Worm (Caenorhabditis elegans) whole organism, L4 larva: ENCODE results near the gene faxc-2.
A peak's percentile ranks its signal among the peaks of the same experiment; 100 is the strongest.

Experiments
- D1046.2 ChIP-seq: fragments of 200-800 bp; sonication (Bioruptor generic); IDR thresholded peaks from 2 replicates; pipeline ENCODE4 v1.3.6; 2022; ENCODE audit warnings: missing genetic modification characterization, missing compliant biosample characterization
- F44E2.7 ChIP-seq: fragments of 200-800 bp; sonication (Bioruptor generic); IDR thresholded peaks from 2 replicates; pipeline ENCODE4 v2.1.2; 2022; ENCODE audit warnings: missing genetic modification characterization, missing compliant biosample characterization
- F49E8.2 ChIP-seq: sonication (generic microtip); optimal IDR thresholded peaks from 2 replicates; lab custom pipeline; 2016; ENCODE audit warnings: missing compliant biosample characterization, mild to moderate bottlenecking, missing genetic modification characterization, borderline replicate concordance
- R02D3.7 ChIP-seq: fragments of 150-350 bp; sonication (generic microtip); optimal IDR thresholded peaks from 3 replicates; lab custom pipeline; 2014; ENCODE audit warnings: missing biosample characterization, missing genetic modification characterization
- T20F7.1 ChIP-seq: fragments of 200-800 bp; sonication (Bioruptor generic); optimal IDR thresholded peaks from 2 replicates; lab custom pipeline; 2018; ENCODE audit warnings: mild to moderate bottlenecking, missing genetic modification characterization, missing compliant biosample characterization
- Y5F2A.4 ChIP-seq: fragments of 200-800 bp; sonication (Bioruptor generic); optimal IDR thresholded peaks from 2 replicates; lab custom pipeline; 2018; ENCODE audit warnings: mild to moderate bottlenecking, missing genetic modification characterization, missing compliant biosample characterization
- Y75B8A.6 ChIP-seq: fragments of 200-800 bp; sonication (Bioruptor generic); IDR thresholded peaks from 2 replicates; pipeline ENCODE4 v1.3.6; 2022; ENCODE audit warnings: missing genetic modification reagents, missing genetic modification characterization, missing compliant biosample characterization
- ZK546.5 ChIP-seq, 2 experiments: sonication (generic microtip); optimal IDR thresholded peaks; 2 replicates each; lab custom pipeline; 2017; ENCODE audit warnings: missing biosample characterization in 2 of 2, missing genetic modification characterization in 2 of 2
- ama-1 ChIP-seq: fragments of 150-350 bp; optimal IDR thresholded peaks from 2 replicates; lab custom pipeline; 2014; ENCODE audit warnings: inconsistent platforms, mixed read lengths
- arid-1 ChIP-seq: fragments of 200-800 bp; sonication (Bioruptor generic); conservative IDR thresholded peaks from 2 replicates; pipeline ENCODE4 v1.3.6; 2022; ENCODE audit warnings: missing genetic modification reagents, missing genetic modification characterization, missing compliant biosample characterization
- ceh-32 ChIP-seq: sonication (generic microtip); optimal IDR thresholded peaks from 2 replicates; lab custom pipeline; 2016; ENCODE audit warnings: mild to moderate bottlenecking, missing genetic modification characterization, missing compliant biosample characterization; ENCODE audit not compliant: poor library complexity
- ceh-82 ChIP-seq: sonication (generic microtip); optimal IDR thresholded peaks from 2 replicates; lab custom pipeline; 2017; ENCODE audit warnings: missing biosample characterization, missing genetic modification characterization
- ctbp-1 ChIP-seq: fragments of 200-800 bp; sonication (Bioruptor generic); IDR thresholded peaks from 2 replicates; pipeline ENCODE4 v1.3.6; 2022; ENCODE audit warnings: missing genetic modification reagents, missing genetic modification characterization, missing compliant biosample characterization
- daf-16 ChIP-seq, 3 experiments: sonication (generic microtip); optimal IDR thresholded peaks; 2 replicates each; lab custom pipeline; 2016 to 2017; ENCODE audit warnings: missing genetic modification characterization in 3 of 3, missing genetic modification reagents in 3 of 3, mild to moderate bottlenecking in 2 of 3, missing compliant biosample characterization in 2 of 3, missing biosample characterization in 1 of 3, moderate library complexity in 1 of 3
- daf-19 ChIP-seq: fragments of 200-800 bp; sonication (Bioruptor generic); conservative IDR thresholded peaks from 2 replicates; pipeline ENCODE4 v1.3.6; 2022; ENCODE audit warnings: missing genetic modification characterization, missing compliant biosample characterization
- daf-8 ChIP-seq: fragments of 200-800 bp; sonication (Bioruptor generic); IDR thresholded peaks from 2 replicates; pipeline ENCODE4 v1.3.6; 2022; ENCODE audit warnings: missing genetic modification characterization, missing compliant biosample characterization
- dmd-6 ChIP-seq: fragments of 200-800 bp; sonication (Bioruptor generic); IDR thresholded peaks from 2 replicates; pipeline ENCODE4 v1.3.6; 2022; ENCODE audit warnings: missing genetic modification reagents, missing genetic modification characterization, missing compliant biosample characterization
- dmd-9 ChIP-seq: fragments of 200-800 bp; sonication (Bioruptor generic); IDR thresholded peaks from 2 replicates; pipeline ENCODE4 v1.3.6; 2022; ENCODE audit warnings: missing genetic modification reagents, missing genetic modification characterization, missing compliant biosample characterization
- duxl-1 ChIP-seq: sonication (generic microtip); optimal IDR thresholded peaks from 2 replicates; lab custom pipeline; 2016; ENCODE audit warnings: mild to moderate bottlenecking, missing genetic modification characterization, moderate library complexity, missing compliant biosample characterization; ENCODE audit not compliant: poor library complexity
- dve-1 ChIP-seq: sonication (generic microtip); optimal IDR thresholded peaks from 2 replicates; lab custom pipeline; 2017; ENCODE audit warnings: antibody characterized with exemption, mild to moderate bottlenecking, missing genetic modification characterization, missing compliant biosample characterization; ENCODE audit not compliant: insufficient read depth
- egl-43 ChIP-seq: fragments of 200-800 bp; sonication (Bioruptor generic); IDR thresholded peaks from 2 replicates; pipeline ENCODE4 v1.3.6; 2022; ENCODE audit warnings: missing genetic modification reagents, missing genetic modification characterization, missing compliant biosample characterization
- hif-1 ChIP-seq, 2 experiments: sonication (generic microtip); optimal IDR thresholded peaks; 2 replicates each; lab custom pipeline; 2016 to 2017; ENCODE audit warnings: missing compliant biosample characterization in 2 of 2, missing genetic modification characterization in 2 of 2, missing genetic modification reagents in 2 of 2, missing genotype in 2 of 2, mild to moderate bottlenecking in 1 of 2
- hlh-30 ChIP-seq: sonication (generic microtip); optimal IDR thresholded peaks from 2 replicates; lab custom pipeline; 2017; ENCODE audit warnings: antibody characterized with exemption, mild to moderate bottlenecking, missing genetic modification characterization, missing compliant biosample characterization; ENCODE audit not compliant: insufficient read depth
- hmg-1.1 ChIP-seq: fragments of 200-800 bp; sonication (Bioruptor generic); IDR thresholded peaks from 2 replicates; pipeline ENCODE4 v1.3.6; 2022; ENCODE audit warnings: missing genetic modification reagents, missing genetic modification characterization, missing compliant biosample characterization
- lin-15B ChIP-seq: fragments of 150-350 bp; sonication (generic microtip); optimal IDR thresholded peaks from 3 replicates; lab custom pipeline; 2014; ENCODE audit warnings: missing biosample characterization, missing genetic modification characterization
- lin-29 ChIP-seq: fragments of 200-800 bp; sonication (Bioruptor generic); IDR thresholded peaks from 2 replicates; pipeline ENCODE4 v1.3.6; 2022; ENCODE audit warnings: missing genetic modification reagents, missing genetic modification characterization, missing compliant biosample characterization
- lsy-2 ChIP-seq, 2 experiments: fragments of 150-350 bp in 1 of 2; sonication (generic microtip) in 1 of 2; optimal IDR thresholded peaks; 2 replicates each; lab custom pipeline; 2014 to 2017; ENCODE audit warnings: missing biosample characterization in 2 of 2, missing genetic modification characterization in 2 of 2
- madf-5 ChIP-seq, 2 experiments: fragments of 200-800 bp; sonication (Bioruptor generic); IDR thresholded peaks; 2 replicates each; pipeline ENCODE4 v1.3.6; 2022; ENCODE audit warnings: missing compliant biosample characterization in 2 of 2, missing genetic modification characterization in 2 of 2
- mep-1 ChIP-seq: fragments of 150-350 bp; sonication (generic microtip); optimal IDR thresholded peaks from 3 replicates; lab custom pipeline; 2014; ENCODE audit warnings: missing biosample characterization, missing genetic modification characterization
- mxl-2 ChIP-seq: fragments of 200-800 bp; sonication (Bioruptor generic); conservative IDR thresholded peaks from 2 replicates; pipeline ENCODE4 v1.3.6; 2022; ENCODE audit warnings: missing genetic modification reagents, missing genetic modification characterization, missing compliant biosample characterization
- mxl-3 ChIP-seq: fragments of 200-800 bp; sonication (Bioruptor generic); optimal IDR thresholded peaks from 2 replicates; lab custom pipeline; 2018; ENCODE audit warnings: mild to moderate bottlenecking, missing genetic modification characterization, missing compliant biosample characterization
- nhr-10 ChIP-seq: fragments of 150-350 bp; optimal IDR thresholded peaks from 2 replicates; lab custom pipeline; 2014; ENCODE audit warnings: missing biosample characterization, missing genetic modification characterization
- nhr-102 ChIP-seq: sonication (generic microtip); optimal IDR thresholded peaks from 2 replicates; lab custom pipeline; 2016; ENCODE audit warnings: mild to moderate bottlenecking, missing genetic modification characterization, moderate library complexity, missing compliant biosample characterization
- nhr-42 ChIP-seq: fragments of 200-800 bp; sonication (Bioruptor generic); IDR thresholded peaks from 2 replicates; pipeline ENCODE4 v1.3.6; 2022; ENCODE audit warnings: missing genetic modification characterization, missing compliant biosample characterization
- nhr-48 ChIP-seq: sonication (generic microtip); optimal IDR thresholded peaks from 2 replicates; lab custom pipeline; 2016; ENCODE audit warnings: mild to moderate bottlenecking, missing genetic modification characterization, missing compliant biosample characterization
- pqm-1 ChIP-seq: sonication (generic microtip); optimal IDR thresholded peaks from 2 replicates; lab custom pipeline; 2017; ENCODE audit warnings: missing biosample characterization, missing genetic modification characterization
- saeg-2 ChIP-seq: fragments of 200-800 bp; sonication (Bioruptor generic); IDR thresholded peaks from 2 replicates; pipeline ENCODE4 v1.3.6; 2022; ENCODE audit warnings: missing genetic modification reagents, missing genetic modification characterization, missing compliant biosample characterization
- sdz-12 ChIP-seq: fragments of 200-800 bp; sonication (Bioruptor generic); optimal IDR thresholded peaks from 2 replicates; lab custom pipeline; 2018; ENCODE audit warnings: mild to moderate bottlenecking, missing genetic modification characterization, missing compliant biosample characterization
- set-16 ChIP-seq: fragments of 200-800 bp; sonication (Bioruptor generic); IDR thresholded peaks from 2 replicates; pipeline ENCODE4 v1.3.6; 2022; ENCODE audit warnings: missing genetic modification reagents, missing genetic modification characterization, missing compliant biosample characterization
- skn-1 ChIP-seq: fragments of 150-350 bp; optimal IDR thresholded peaks from 2 replicates; lab custom pipeline; 2014; ENCODE audit warnings: missing biosample characterization, missing genetic modification characterization
- snpc-1.2 ChIP-seq: fragments of 200-800 bp; sonication (Bioruptor generic); IDR thresholded peaks from 2 replicates; pipeline ENCODE4 v1.3.6; 2022; ENCODE audit warnings: missing genetic modification reagents, missing genetic modification characterization, missing compliant biosample characterization
- snpc-4 ChIP-seq: fragments of 150-350 bp; optimal IDR thresholded peaks from 2 replicates; lab custom pipeline; 2014; ENCODE audit warnings: missing biosample characterization, missing genetic modification characterization
- spr-1 ChIP-seq: sonication (generic microtip); optimal IDR thresholded peaks from 2 replicates; lab custom pipeline; 2016; ENCODE audit warnings: mild to moderate bottlenecking, missing genetic modification characterization, missing compliant biosample characterization
- spr-3 ChIP-seq: fragments of 200-800 bp; sonication (Bioruptor generic); optimal IDR thresholded peaks from 2 replicates; lab custom pipeline; 2018; ENCODE audit warnings: mild to moderate bottlenecking, missing genetic modification characterization, missing compliant biosample characterization
- tag-97 ChIP-seq: fragments of 200-800 bp; sonication (Bioruptor generic); IDR thresholded peaks from 2 replicates; pipeline ENCODE4 v1.3.6; 2022; ENCODE audit warnings: missing genetic modification characterization, missing compliant biosample characterization
- unc-130 ChIP-seq: sonication (generic microtip); optimal IDR thresholded peaks from 2 replicates; lab custom pipeline; 2016; ENCODE audit warnings: missing genetic modification reagents, missing genetic modification characterization, missing compliant biosample characterization
- unc-39 ChIP-seq: sonication (generic microtip); optimal IDR thresholded peaks from 2 replicates; lab custom pipeline; 2017; ENCODE audit warnings: missing biosample characterization, missing genetic modification characterization
- zag-1 ChIP-seq: fragments of 150-350 bp; optimal IDR thresholded peaks from 2 replicates; lab custom pipeline; 2014; ENCODE audit warnings: missing biosample characterization, missing genetic modification characterization
- zfp-2 ChIP-seq: sonication (generic microtip); optimal IDR thresholded peaks from 2 replicates; lab custom pipeline; 2016; ENCODE audit warnings: mild to moderate bottlenecking, missing genetic modification characterization, missing compliant biosample characterization
- zip-2 ChIP-seq: fragments of 150-350 bp; optimal IDR thresholded peaks from 2 replicates; lab custom pipeline; 2014; ENCODE audit warnings: missing biosample characterization, missing genetic modification characterization
- ztf-7 ChIP-seq: fragments of 150-350 bp; optimal IDR thresholded peaks from 2 replicates; lab custom pipeline; 2014; ENCODE audit warnings: missing biosample characterization, missing genetic modification characterization

Gene faxc-2

ce11 chrII:13298534-13298933, 10.6 kb upstream of the faxc-2 start (continued):
- TF ChIP-seq T20F7.1 (peak; percentile 20), hif-1 (tag; optimal IDR thresholded peaks at IDR 0.05; lab: Kevin White, UChicago) (no peak), sdz-12 (GFP tag; lab: Kevin White, UChicago) (no peak), zag-1 (tag; lab: Kevin White, UChicago) (no peak), nhr-42 (GFP tag; lab: Robert Waterston, UW) (no peak), zfp-2 (tag; lab: Kevin White, UChicago) (no peak), tag-97 (GFP tag; lab: Robert Waterston, UW) (no peak), snpc-4 (tag; lab: Kevin White, UChicago) (peak; percentile 36), saeg-2 (no peak), daf-16 (GFP tag; optimal IDR thresholded peaks at IDR 0.05; lab: Kevin White, UChicago) (peak in 1 of 2 experiments; percentile 84), daf-16 (tag; optimal IDR thresholded peaks at IDR 0.05; lab: Kevin White, UChicago) (peak; percentile 85), dmd-9 (GFP tag; lab: Robert Waterston, UW) (no peak), mxl-3 (peak; percentile 43), mep-1 (tag; lab: Kevin White, UChicago) (peak; percentile 55), snpc-1.2 (GFP tag; lab: Robert Waterston, UW) (no peak), duxl-1 (no peak), daf-19 (GFP tag; lab: Robert Waterston, UW) (no peak), Y75B8A.6 (GFP tag; lab: Robert Waterston, UW) (no peak), set-16 (0 out of 2 replicates have a peak, but pooled peaks have one; percentile 4), nhr-10 (tag; lab: Kevin White, UChicago) (peak; percentile 84), ctbp-1 (GFP tag; lab: Robert Waterston, UW) (no peak), F49E8.2 (no peak), nhr-102 (tag; lab: Kevin White, UChicago) (peak; percentile 70), lin-29 (no peak), arid-1 (GFP tag; lab: Robert Waterston, UW) (no peak), lsy-2 (tag; optimal IDR thresholded peaks at IDR 0.05; lab: Kevin White, UChicago) (no peak), R02D3.7 (tag; lab: Kevin White, UChicago) (no peak), skn-1 (no peak), spr-1 (tag; lab: Kevin White, UChicago) (no peak), ama-1 (lab: Kevin White, UChicago) (peak; percentile 67), dve-1 (tag; lab: Kevin White, UChicago) (peak; percentile 94), zip-2 (tag; lab: Kevin White, UChicago) (no peak), unc-130 (no peak), F44E2.7 (GFP tag; lab: Robert Waterston, UW) (no peak), ztf-7 (no peak), daf-8 (GFP tag; lab: Robert Waterston, UW) (no peak), unc-39 (no peak), mxl-2 (GFP tag; lab: Robert Waterston, UW) (no peak), spr-3 (no peak), ceh-82 (tag; lab: Kevin White, UChicago) (no peak), ZK546.5 (tag; optimal IDR thresholded peaks at IDR 0.05; lab: Kevin White, UChicago) (no peak), madf-5 (GFP tag; IDR thresholded peaks at IDR 0.05; lab: Robert Waterston, UW) (no peak), hmg-1.1 (GFP tag; lab: Robert Waterston, UW) (no peak), Y5F2A.4 (GFP tag; lab: Kevin White, UChicago) (no peak), nhr-48 (peak; percentile 81), hlh-30 (peak; percentile 82), D1046.2 (GFP tag; lab: Robert Waterston, UW) (no peak), ceh-32 (tag; lab: Kevin White, UChicago) (no peak), pqm-1 (tag; lab: Kevin White, UChicago) (peak; percentile 61), lin-15B (no peak), egl-43 (GFP tag; lab: Robert Waterston, UW) (no peak), dmd-6 (peak; percentile 94)
